Worm (Caenorhabditis elegans): ENCODE results near the gene snx-17.
A peak's percentile ranks its signal among the peaks of the same experiment; 100 is the strongest.

ce11 chrX:13108664-13109063 is 13.4 kb downstream of the snx-17 start:
- no peak for TF ChIP-seq aptf-3 (GFP tag; IDR thresholded peaks at IDR 0.05)
- TF ChIP-seq lin-35 (GFP tag; optimal IDR thresholded peaks at IDR 0.05): peak in 1 of 3 experiments; percentile 14
- TF ChIP-seq ama-1 (optimal IDR thresholded peaks at IDR 0.05): peak; percentile 76
- no peak for TF ChIP-seq ama-1 (GFP tag; optimal IDR thresholded peaks at IDR 0.05)
- no peak for TF ChIP-seq him-1 (tag; optimal IDR thresholded peaks at IDR 0.05)
- TF ChIP-seq dpff-1 (tag; optimal IDR thresholded peaks at IDR 0.05): no peak
- no peak for TF ChIP-seq F23B12.7 (tag; optimal IDR thresholded peaks at IDR 0.05; ENCODE audit: insufficient read depth)
- TF ChIP-seq unc-130 (GFP tag; optimal IDR thresholded peaks at IDR 0.05): no peak
- TF ChIP-seq zfh-2 (GFP tag; conservative IDR thresholded peaks at IDR 0.05): no peak

All from whole organism, young adult.